Worm (Caenorhabditis elegans): Measurements from ENCODE around the gene srh-129.

DNA sequence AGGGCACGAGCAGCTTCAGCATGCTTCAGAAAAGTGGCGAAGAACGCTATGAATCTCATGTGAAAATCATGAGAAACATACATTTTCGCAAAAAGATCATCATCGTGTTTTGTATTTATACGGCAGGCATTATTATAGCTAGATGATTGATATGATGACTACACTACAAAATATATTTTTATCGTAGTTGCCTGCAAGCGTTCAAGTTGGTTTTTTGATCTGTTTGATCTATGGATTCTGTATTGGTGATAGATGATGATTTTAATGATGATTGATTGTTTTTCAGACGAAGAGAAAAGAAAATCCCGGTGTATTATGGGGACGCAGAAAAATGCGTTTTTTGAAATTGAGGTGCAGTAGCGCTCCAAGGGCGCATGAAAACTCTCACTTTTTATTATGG lies 33.0 kb downstream of the srh-129 start, which contains the start of gene ugt-63:
- no peak for TF ChIP-seq aly-1 (tag; optimal IDR thresholded peaks at IDR 0.05)
- TF ChIP-seq ama-1 (optimal IDR thresholded peaks at IDR 0.05) = no peak
- no peak for TF ChIP-seq F13C5.2 (tag; optimal IDR thresholded peaks at IDR 0.05)
- no peak for TF ChIP-seq tbx-11 (GFP tag; IDR thresholded peaks at IDR 0.05)
- no peak for TF ChIP-seq ets-7 (tag; optimal IDR thresholded peaks at IDR 0.05)
- no peak for TF ChIP-seq pes-1 (GFP tag; IDR thresholded peaks at IDR 0.05)
- TF ChIP-seq B0310.2 (tag; optimal IDR thresholded peaks at IDR 0.05) = no peak
- no peak for TF ChIP-seq hmbx-1 (tag; optimal IDR thresholded peaks at IDR 0.05)
- TF ChIP-seq hnd-1 (tag; optimal IDR thresholded peaks at IDR 0.05) = no peak
- no peak for TF ChIP-seq hmg-4 (GFP tag; optimal IDR thresholded peaks at IDR 0.05)
- no peak for TF ChIP-seq ceh-13 (GFP tag; optimal IDR thresholded peaks at IDR 0.05)
- no peak for TF ChIP-seq scrt-1 (GFP tag; IDR thresholded peaks at IDR 0.05)
- no peak for TF ChIP-seq sea-1 (GFP tag; conservative IDR thresholded peaks at IDR 0.05)
- TF ChIP-seq tra-4 (tag; optimal IDR thresholded peaks at IDR 0.05) = no peak

Measured in whole organism, early embryonic.